Worm (Caenorhabditis elegans): ENCODE results near the gene nep-22.

nep-22 gene

DNA sequence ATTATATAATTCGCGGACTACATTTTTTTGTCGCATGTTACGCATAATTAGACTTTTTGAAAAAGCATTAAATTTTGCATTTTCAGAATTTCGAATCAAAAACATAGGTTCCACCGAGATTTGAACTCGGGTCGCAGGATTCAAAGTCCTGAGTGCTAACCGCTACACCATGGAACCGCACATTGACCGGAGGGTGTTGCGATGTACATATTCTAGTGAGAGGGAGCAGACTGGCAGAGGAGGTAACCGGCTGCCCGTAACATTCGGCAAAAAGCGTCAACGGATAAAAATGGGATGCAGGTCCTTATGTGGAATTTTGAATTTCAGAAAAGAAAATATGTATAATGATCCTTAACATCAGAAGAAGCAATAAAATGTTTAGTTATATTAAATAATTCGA, 43.8 kb downstream of the nep-22 start (continued):
- TF ChIP-seq madf-10 (tag; optimal IDR thresholded peaks at IDR 0.05) (peak; percentile 74), snpc-4 (GFP tag; optimal IDR thresholded peaks at IDR 0.05) (peak; percentile 50), snpc-4 (tag; optimal IDR thresholded peaks at IDR 0.05) (peak in 1 of 4 experiments; percentile 55), snpc-3.4 (tag; optimal IDR thresholded peaks at IDR 0.05) (no peak), B0035.1 (tag; optimal IDR thresholded peaks at IDR 0.05) (no peak), nfya-1 (tag; optimal IDR thresholded peaks at IDR 0.05; ENCODE audit: borderline replicate concordance, insufficient read depth) (no peak), unc-62 (GFP tag; optimal IDR thresholded peaks at IDR 0.05) (no peak), egrh-3 (GFP tag; IDR thresholded peaks at IDR 0.05) (peak; percentile 25; the same call in 1 of the 2 replicates), attf-3 (GFP tag; conservative IDR thresholded peaks at IDR 0.05) (no peak), ceh-58 (GFP tag; IDR thresholded peaks at IDR 0.05) (no peak), attf-5 (GFP tag; optimal IDR thresholded peaks at IDR 0.05) (no peak), F23B12.7 (tag; optimal IDR thresholded peaks at IDR 0.05; ENCODE audit: insufficient read depth) (no peak), bed-1 (GFP tag; IDR thresholded peaks at IDR 0.05) (no peak), somi-1 (GFP tag; optimal IDR thresholded peaks at IDR 0.05) (peak; percentile 28), lsl-1 (GFP tag; optimal IDR thresholded peaks at IDR 0.05) (no peak), ceh-79 (tag; optimal IDR thresholded peaks at IDR 0.05) (no peak), B0019.2 (GFP tag; conservative IDR thresholded peaks at IDR 0.05) (no peak), B0336.3 (GFP tag; IDR thresholded peaks at IDR 0.05) (no peak), lsy-27 (tag; optimal IDR thresholded peaks at IDR 0.05; ENCODE audit: borderline replicate concordance, insufficient read depth) (no peak), F37B4.10 (GFP tag; IDR thresholded peaks at IDR 0.05) (no peak), snpc-1.3 (tag; optimal IDR thresholded peaks at IDR 0.05; ENCODE audit: insufficient read depth) (peak; percentile 30), fkh-3 (tag; optimal IDR thresholded peaks at IDR 0.05) (peak; percentile 67), C17E4.6 (GFP tag; IDR thresholded peaks at IDR 0.05) (no peak), rec-8 (tag; optimal IDR thresholded peaks at IDR 0.05) (peak; percentile 45 to 61), C06A6.2 (GFP tag; conservative IDR thresholded peaks at IDR 0.05) (no peak), zim-3 (tag; optimal IDR thresholded peaks at IDR 0.05) (peak; percentile 8), pbrm-1 (GFP tag; IDR thresholded peaks at IDR 0.05) (peak; percentile 72), ztf-22 (GFP tag; optimal IDR thresholded peaks at IDR 0.05) (no peak), D2030.7 (GFP tag; IDR thresholded peaks at IDR 0.05) (peak; percentile 38; the same call in 1 of the 2 replicates), die-1 (tag; optimal IDR thresholded peaks at IDR 0.05) (peak; percentile 81), aptf-3 (GFP tag; IDR thresholded peaks at IDR 0.05) (no peak), cebp-1 (GFP tag; IDR thresholded peaks at IDR 0.05) (no peak), cebp-1 (tag; optimal IDR thresholded peaks at IDR 0.05) (no peak), dpl-1 (GFP tag; optimal IDR thresholded peaks at IDR 0.05) (no peak), hsf-1 (GFP tag; IDR thresholded peaks at IDR 0.05) (peak; percentile 47; the same call in 1 of the 2 replicates), let-607 (tag; optimal IDR thresholded peaks at IDR 0.05) (peak in 1 of 2 experiments; percentile 55), mel-28 (tag; optimal IDR thresholded peaks at IDR 0.05; ENCODE audit: borderline replicate concordance) (no peak), tbx-9 (tag; optimal IDR thresholded peaks at IDR 0.05; ENCODE audit: borderline replicate concordance) (no peak), F57A8.1 (GFP tag; optimal IDR thresholded peaks at IDR 0.05) (no peak), bed-2 (GFP tag; IDR thresholded peaks at IDR 0.05) (no peak), F55B11.4 (tag; optimal IDR thresholded peaks at IDR 0.05; ENCODE audit: borderline replicate concordance, insufficient read depth) (no peak), ztf-3 (GFP tag; optimal IDR thresholded peaks at IDR 0.05) (no peak), F10E7.11 (tag; optimal IDR thresholded peaks at IDR 0.05) (no peak), Y56A3A.18 (GFP tag; IDR thresholded peaks at IDR 0.05) (0 out of 2 replicates have a peak, but pooled peaks have one; percentile 58), lin-40 (tag; optimal IDR thresholded peaks at IDR 0.05) (peak; percentile 26), F49E8.2 (tag; optimal IDR thresholded peaks at IDR 0.05; ENCODE audit: insufficient read depth) (no peak), Y53G8AR.9 (GFP tag; conservative IDR thresholded peaks at IDR 0.05) (no peak)
